Fruit fly (Drosophila melanogaster): ENCODE data around the gene sun.

The sun gene

DNA sequence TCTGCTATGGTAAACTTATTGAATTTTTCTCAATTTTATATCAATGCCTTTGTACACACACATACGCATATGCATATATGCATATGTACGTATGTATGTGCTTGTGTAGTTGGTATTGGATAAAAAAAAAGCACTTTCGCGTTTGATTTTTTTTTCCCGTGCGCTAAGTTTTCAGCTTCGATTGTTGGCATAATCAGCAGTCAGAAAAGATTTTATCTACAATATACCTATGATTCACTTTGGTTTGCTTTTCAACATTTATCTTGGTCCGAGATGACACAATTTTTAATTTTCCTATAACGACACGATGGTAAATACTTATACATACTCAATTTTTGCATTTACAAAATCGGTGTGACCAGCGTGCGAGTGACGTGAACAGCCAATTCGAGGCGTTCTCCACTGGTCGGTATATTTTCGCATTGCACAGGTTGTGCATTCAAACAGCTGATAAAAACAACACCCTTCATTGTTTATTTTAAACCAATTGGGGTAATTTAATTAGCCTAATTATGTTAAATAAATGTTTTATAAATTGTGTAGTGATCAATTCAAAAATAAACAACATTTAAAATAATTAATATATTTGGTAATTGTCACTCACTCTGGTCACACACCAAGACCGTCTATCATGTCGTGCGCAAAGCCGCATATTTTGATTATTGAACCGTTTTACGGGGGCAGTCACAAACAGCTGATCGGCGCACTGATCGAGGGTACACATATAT lies 3.9 kb upstream of the sun start, which contains the start of the genes UBL3 and CG15914:
Gene UBL3, minus strand, starts transcription at position 361 of the 728 bp plus-strand sequence.
Gene CG15914, plus strand, starts transcription at position 607 of the 728 bp plus-strand sequence.
- TF ChIP-seq psq (GFP tag; optimal IDR thresholded peaks at IDR 0.05) (no peak), dsf (GFP tag; optimal IDR thresholded peaks at IDR 0.05; ENCODE audit: borderline replicate concordance) (no peak), GATAd (GFP tag; optimal IDR thresholded peaks at IDR 0.05) (no peak), HLH106 (tag; optimal IDR thresholded peaks at IDR 0.05) (peak; percentile 36), Jra (GFP tag; optimal IDR thresholded peaks at IDR 0.05) (peak; percentile 6), h (GFP tag; optimal IDR thresholded peaks at IDR 0.05) (peak; percentile 51), fru (GFP tag; optimal IDR thresholded peaks at IDR 0.05) (peak; percentile 22), foxo (GFP tag; optimal IDR thresholded peaks at IDR 0.05) (peak in 1 of 2 experiments; percentile 40), OdsH (GFP tag; optimal IDR thresholded peaks at IDR 0.05) (peak; percentile 18), Hr78 (GFP tag; optimal IDR thresholded peaks at IDR 0.05) (no peak), rgr (GFP tag; optimal IDR thresholded peaks at IDR 0.05) (peak; percentile 35), dmrt93B (GFP tag; optimal IDR thresholded peaks at IDR 0.05) (no peak), Hnf4 (GFP tag; optimal IDR thresholded peaks at IDR 0.05) (no peak), Rel (GFP tag; optimal IDR thresholded peaks at IDR 0.05) (no peak), Rel (tag; optimal IDR thresholded peaks at IDR 0.05) (peak; percentile 60), N (GFP tag; optimal IDR thresholded peaks at IDR 0.05) (no peak), Dif (GFP tag; optimal IDR thresholded peaks at IDR 0.05; ENCODE audit: partially characterized antibody) (no peak), woc (GFP tag; optimal IDR thresholded peaks at IDR 0.05) (peak; percentile 18), Sp1 (GFP tag; optimal IDR thresholded peaks at IDR 0.05) (peak; percentile 32)

dm6 chrX:15844139-15844538 lies 4.9 kb downstream of the sun start, which contains the start of the genes ArgRS and CG8578:
ArgRS (minus strand) TSS chrX:15844145.
CG8578 (plus strand) TSS chrX:15844476.
- TF ChIP-seq HLH106 (tag; optimal IDR thresholded peaks at IDR 0.05) (peak; percentile 85), h (GFP tag; optimal IDR thresholded peaks at IDR 0.05) (peak; percentile 54), Hr83 (GFP tag; optimal IDR thresholded peaks at IDR 0.05; ENCODE audit: poor library complexity, severe bottlenecking) (no peak), woc (GFP tag; optimal IDR thresholded peaks at IDR 0.05) (peak; percentile 81), Jra (GFP tag; optimal IDR thresholded peaks at IDR 0.05) (peak; percentile 64), CG9705 (GFP tag; optimal IDR thresholded peaks at IDR 0.05) (peak; percentile 21), Myc (optimal IDR thresholded peaks at IDR 0.05) (peak; percentile 31), Rel (GFP tag; optimal IDR thresholded peaks at IDR 0.05) (no peak), Rel (tag; optimal IDR thresholded peaks at IDR 0.05) (peak; percentile 19), Hr78 (GFP tag; optimal IDR thresholded peaks at IDR 0.05) (peak; percentile 51), brk (GFP tag; optimal IDR thresholded peaks at IDR 0.05) (no peak), sage (GFP tag; optimal IDR thresholded peaks at IDR 0.05) (no peak), br (GFP tag; optimal IDR thresholded peaks at IDR 0.05) (no peak), psq (GFP tag; optimal IDR thresholded peaks at IDR 0.05) (peak; percentile 36), Sp1 (GFP tag; optimal IDR thresholded peaks at IDR 0.05) (no peak), ey (GFP tag; optimal IDR thresholded peaks at IDR 0.05) (peak; percentile 69), Vsx2 (GFP tag; optimal IDR thresholded peaks at IDR 0.05; ENCODE audit: partially characterized antibody) (no peak), foxo (GFP tag; optimal IDR thresholded peaks at IDR 0.05) (peak in 1 of 2 experiments; percentile 86), fru (GFP tag; optimal IDR thresholded peaks at IDR 0.05) (peak; percentile 83), N (GFP tag; optimal IDR thresholded peaks at IDR 0.05) (peak; percentile 30), Hnf4 (GFP tag; optimal IDR thresholded peaks at IDR 0.05) (peak; percentile 52), Dfd (GFP tag; optimal IDR thresholded peaks at IDR 0.05) (no peak), sv (GFP tag; optimal IDR thresholded peaks at IDR 0.05) (peak; percentile 46), rgr (GFP tag; optimal IDR thresholded peaks at IDR 0.05) (peak; percentile 17)

DNA sequence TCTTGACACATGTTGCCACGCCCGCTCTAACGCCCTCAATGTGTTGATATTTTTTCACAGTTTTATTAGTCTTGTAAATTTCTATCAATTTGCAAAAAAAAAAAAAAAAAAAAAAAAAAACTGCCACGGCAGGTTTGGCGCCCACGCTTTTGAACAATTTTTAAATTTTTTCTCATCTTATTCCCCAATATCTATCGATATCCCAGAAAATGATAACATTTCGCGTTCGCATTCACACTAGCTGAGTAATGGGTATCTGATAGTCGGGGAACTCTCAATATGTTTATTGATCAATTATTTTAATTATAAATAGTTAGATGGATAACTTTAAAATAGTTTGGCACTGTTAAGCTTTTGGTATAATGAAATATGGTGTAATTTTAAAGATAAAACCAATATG lies 7.7 kb downstream of the sun start:
- no peak for TF ChIP-seq usp (GFP tag; optimal IDR thresholded peaks at IDR 0.05)

dm6 chrX:15840003-15840402 lies 9.1 kb downstream of the sun start:
- no peak for TF ChIP-seq sage (GFP tag; optimal IDR thresholded peaks at IDR 0.05)
- no peak for TF ChIP-seq brk (GFP tag; optimal IDR thresholded peaks at IDR 0.05)
- no peak for TF ChIP-seq psq (GFP tag; optimal IDR thresholded peaks at IDR 0.05)
- no peak for TF ChIP-seq foxo (GFP tag; optimal IDR thresholded peaks at IDR 0.05)
- no peak for TF ChIP-seq GATAd (GFP tag; optimal IDR thresholded peaks at IDR 0.05)
- TF ChIP-seq Abd-B (GFP tag; optimal IDR thresholded peaks at IDR 0.05): no peak
- no peak for TF ChIP-seq lola (GFP tag; optimal IDR thresholded peaks at IDR 0.05)
- no peak for TF ChIP-seq OdsH (GFP tag; optimal IDR thresholded peaks at IDR 0.05)
- no peak for TF ChIP-seq HLH106 (tag; optimal IDR thresholded peaks at IDR 0.05)
- no peak for TF ChIP-seq jim (GFP tag; optimal IDR thresholded peaks at IDR 0.05)
- TF ChIP-seq Rel (GFP tag; optimal IDR thresholded peaks at IDR 0.05): no peak
- TF ChIP-seq Rel (tag; optimal IDR thresholded peaks at IDR 0.05): no peak
- TF ChIP-seq Dfd (GFP tag; optimal IDR thresholded peaks at IDR 0.05): no peak
- TF ChIP-seq Vsx2 (GFP tag; optimal IDR thresholded peaks at IDR 0.05; ENCODE audit: partially characterized antibody): no peak
- TF ChIP-seq rgr (GFP tag; optimal IDR thresholded peaks at IDR 0.05): no peak
- no peak for TF ChIP-seq br (GFP tag; optimal IDR thresholded peaks at IDR 0.05)
- TF ChIP-seq Sp1 (GFP tag; optimal IDR thresholded peaks at IDR 0.05): no peak
